Worm (Caenorhabditis elegans) whole organism, late embryonic: ENCODE measurements around the gene ZK688.5.

Experiments
- C08G9.2 ChIP-seq: sonication (generic microtip); optimal IDR thresholded peaks from 2 replicates; lab custom pipeline; 2016; ENCODE audit warnings: mild to moderate bottlenecking, missing genetic modification characterization, moderate library complexity, missing compliant biosample characterization
- F13H6.1 ChIP-seq: sonication (generic microtip); optimal IDR thresholded peaks from 2 replicates; lab custom pipeline; 2016; ENCODE audit warnings: missing genetic modification characterization, missing compliant biosample characterization
- ceh-19 ChIP-seq: fragments of 200-800 bp; sonication (Bioruptor generic); optimal IDR thresholded peaks from 2 replicates; lab custom pipeline; 2018; ENCODE audit warnings: mild to moderate bottlenecking, missing genetic modification characterization, missing compliant biosample characterization
- pha-4 ChIP-seq: fragments of 150-350 bp; optimal IDR thresholded peaks from 2 replicates; lab custom pipeline; 2018; ENCODE audit warnings: missing biosample characterization, missing genetic modification reagents, missing genetic modification characterization
- ref-2 ChIP-seq: sonication (generic microtip); optimal IDR thresholded peaks from 2 replicates; lab custom pipeline; 2016; ENCODE audit warnings: missing genetic modification characterization, missing compliant biosample characterization

- TF ChIP-seq C08G9.2 (tag; lab: Kevin White, UChicago), result no peak
- no peak for TF ChIP-seq F13H6.1 (tag; lab: Kevin White, UChicago)
- TF ChIP-seq ceh-19, result no peak
- no peak for TF ChIP-seq pha-4 (tag; lab: Kevin White, UChicago)
- TF ChIP-seq ref-2 (tag; lab: Kevin White, UChicago), result no peak
Observed at ce11 chrIII:7837567-7837966, 53.9 kb downstream of the ZK688.5 start.
